Worm (Caenorhabditis elegans): ENCODE measurements around the gene K08H2.10.
A peak's percentile ranks its signal among the peaks of the same experiment; 100 is the strongest.

K08H2.10 gene

ce11 chrX:13306869-13307446 is 49.4 kb downstream of the K08H2.10 start (continued):
- TF ChIP-seq lsy-2 (tag; optimal IDR thresholded peaks at IDR 0.05), result peak; percentile 65 to 79
- TF ChIP-seq pag-3 (tag; optimal IDR thresholded peaks at IDR 0.05; ENCODE audit: borderline replicate concordance, insufficient read depth), result no peak
- TF ChIP-seq alr-1 (tag; optimal IDR thresholded peaks at IDR 0.05; ENCODE audit: borderline replicate concordance), result no peak
- no peak for TF ChIP-seq pqm-1 (tag; optimal IDR thresholded peaks at IDR 0.05)
- TF ChIP-seq zag-1 (tag; optimal IDR thresholded peaks at IDR 0.05), result no peak
- TF ChIP-seq mdl-1 (tag; optimal IDR thresholded peaks at IDR 0.05), result peak in 1 of 2 experiments; percentile 88
- no peak for TF ChIP-seq hlh-17 (GFP tag; optimal IDR thresholded peaks at IDR 0.05; ENCODE audit: borderline replicate concordance)
- TF ChIP-seq nhr-90 (tag; optimal IDR thresholded peaks at IDR 0.05; ENCODE audit: poor library complexity), result peak; percentile 83
- peak; percentile 58 for TF ChIP-seq egl-13 (tag; optimal IDR thresholded peaks at IDR 0.05)
- TF ChIP-seq tbx-2 (tag; optimal IDR thresholded peaks at IDR 0.05), result peak; percentile 72
- no peak for TF ChIP-seq ceh-63 (GFP tag; optimal IDR thresholded peaks at IDR 0.05)
- peak; percentile 17 for TF ChIP-seq lin-15B (tag; optimal IDR thresholded peaks at IDR 0.05)
- no peak for TF ChIP-seq nhr-84 (tag; optimal IDR thresholded peaks at IDR 0.05)
- TF ChIP-seq swsn-7 (tag; optimal IDR thresholded peaks at IDR 0.05), result peak; percentile 81
- no peak for TF ChIP-seq C34B4.2 (tag; optimal IDR thresholded peaks at IDR 0.05)
- peak; percentile 26 for TF ChIP-seq snpc-4 (tag; optimal IDR thresholded peaks at IDR 0.05)
- no peak for TF ChIP-seq ceh-90 (tag; optimal IDR thresholded peaks at IDR 0.05)
- TF ChIP-seq elt-2 (tag; optimal IDR thresholded peaks at IDR 0.05), result peak; percentile 31
- TF ChIP-seq nhr-47 (tag; optimal IDR thresholded peaks at IDR 0.05), result peak; percentile 87
- peak; percentile 12 for TF ChIP-seq mef-2 (tag; optimal IDR thresholded peaks at IDR 0.05)
- TF ChIP-seq fos-1 (tag; optimal IDR thresholded peaks at IDR 0.05), result peak; percentile 71
- no peak for TF ChIP-seq fkh-4 (tag; optimal IDR thresholded peaks at IDR 0.05; ENCODE audit: borderline replicate concordance)
- no peak; the same call in 1 of the 2 replicates for TF ChIP-seq ceh-88 (GFP tag; IDR thresholded peaks at IDR 0.05)
- TF ChIP-seq hpl-2 (GFP tag; optimal IDR thresholded peaks at IDR 0.05), result peak; percentile 45
- TF ChIP-seq nhr-237 (tag; optimal IDR thresholded peaks at IDR 0.05), result peak; percentile 4
- TF ChIP-seq jun-1 (tag; optimal IDR thresholded peaks at IDR 0.05), result peak; percentile 73
- TF ChIP-seq lin-39 (tag; optimal IDR thresholded peaks at IDR 0.05), result peak; percentile 24
- TF ChIP-seq nhr-71 (tag; optimal IDR thresholded peaks at IDR 0.05), result peak; percentile 86
- TF ChIP-seq irx-1 (tag; optimal IDR thresholded peaks at IDR 0.05), result peak; percentile 52
- TF ChIP-seq lir-3 (tag; optimal IDR thresholded peaks at IDR 0.05; ENCODE audit: poor library complexity), result peak; percentile 86
- TF ChIP-seq zip-4 (GFP tag; optimal IDR thresholded peaks at IDR 0.05), result no peak
- peak; percentile 43 to 74 for TF ChIP-seq lin-35 (GFP tag; optimal IDR thresholded peaks at IDR 0.05)
- peak; percentile 93 for TF ChIP-seq C16A3.4 (tag; optimal IDR thresholded peaks at IDR 0.05)
- TF ChIP-seq ama-1 (optimal IDR thresholded peaks at IDR 0.05), result no peak
- TF ChIP-seq sup-37 (GFP tag; optimal IDR thresholded peaks at IDR 0.05), result peak; percentile 7
- TF ChIP-seq unc-130 (tag; optimal IDR thresholded peaks at IDR 0.05), result peak; percentile 78
- peak; percentile 58 for TF ChIP-seq blmp-1 (tag; optimal IDR thresholded peaks at IDR 0.05)
- TF ChIP-seq skn-1 (tag; optimal IDR thresholded peaks at IDR 0.05), result peak; percentile 78
- peak; percentile 60 for TF ChIP-seq sox-4 (tag; optimal IDR thresholded peaks at IDR 0.05)
- no peak for TF ChIP-seq unc-30 (tag; optimal IDR thresholded peaks at IDR 0.05)
- peak; percentile 50 for TF ChIP-seq aly-2 (tag; optimal IDR thresholded peaks at IDR 0.05)
- no peak for TF ChIP-seq efl-3 (GFP tag; optimal IDR thresholded peaks at IDR 0.05)
- TF ChIP-seq nhr-19 (GFP tag; conservative IDR thresholded peaks at IDR 0.05), result peak; percentile 83
- peak in 1 of 2 experiments; percentile 59 for TF ChIP-seq egl-27 (tag; optimal IDR thresholded peaks at IDR 0.05)
- TF ChIP-seq grh-1 (GFP tag; IDR thresholded peaks at IDR 0.05), result no peak
- peak; percentile 66 for TF ChIP-seq lin-13 (GFP tag; optimal IDR thresholded peaks at IDR 0.05)
- peak; percentile 25; the same call in 1 of the 2 replicates for TF ChIP-seq isw-1 (GFP tag; IDR thresholded peaks at IDR 0.05)
- peak; percentile 76 for TF ChIP-seq ceh-8 (GFP tag; optimal IDR thresholded peaks at IDR 0.05)
- peak in 2 of 3 experiments; percentile 40 to 43 for TF ChIP-seq dpl-1 (GFP tag; optimal IDR thresholded peaks at IDR 0.05)
- peak; percentile 32 to 46 for TF ChIP-seq efl-1 (optimal IDR thresholded peaks at IDR 0.05)
- peak in 1 of 2 experiments; percentile 91 for TF ChIP-seq efl-1 (GFP tag; optimal IDR thresholded peaks at IDR 0.05 in 1 of 2)
- TF ChIP-seq rnt-1 (tag; optimal IDR thresholded peaks at IDR 0.05), result peak; percentile 83
